Fruit fly (Drosophila melanogaster) whole organism, embryonic: Measurements from ENCODE around the gene CG6180.

Experiments
- CG10147 ChIP-seq: fragments of 200-800 bp; sonication (Bioruptor generic); optimal IDR thresholded peaks from 2 replicates; lab custom pipeline; 2019; ENCODE audit warnings: missing biosample characterization, mild to moderate bottlenecking, missing genetic modification characterization, moderate library complexity
- CG10274 ChIP-seq: fragments of 200-800 bp; sonication (Bioruptor generic); optimal IDR thresholded peaks from 3 replicates; lab custom pipeline; 2017; ENCODE audit warnings: missing biosample characterization, mild to moderate bottlenecking, missing genetic modification characterization
- CG10979 ChIP-seq: fragments of 200-800 bp; sonication (Bioruptor generic); optimal IDR thresholded peaks from 2 replicates; lab custom pipeline; 2018; ENCODE audit warnings: missing biosample characterization, mild to moderate bottlenecking, missing genetic modification characterization, moderate library complexity
- CG11504 ChIP-seq: fragments of 200-800 bp; sonication (Bioruptor generic); optimal IDR thresholded peaks from 3 replicates; lab custom pipeline; 2019; ENCODE audit warnings: missing biosample characterization, mild to moderate bottlenecking, missing genetic modification characterization, moderate library complexity
- CG11723 ChIP-seq: fragments of 200-800 bp; sonication (Bioruptor generic); optimal IDR thresholded peaks from 2 replicates; lab custom pipeline; 2017; ENCODE audit warnings: missing biosample characterization, mild to moderate bottlenecking, missing genetic modification characterization
- CG12104 ChIP-seq: fragments of 200-800 bp; sonication (Bioruptor generic); optimal IDR thresholded peaks from 3 replicates; lab custom pipeline; 2016; ENCODE audit warnings: missing biosample characterization, missing genetic modification characterization
- CG14860 ChIP-seq: fragments of 200-800 bp; sonication (Bioruptor generic); IDR thresholded peaks from 3 replicates; pipeline ENCODE4 v1.3.6; 2022; ENCODE audit warnings: missing biosample characterization, missing genetic modification characterization; ENCODE audit not compliant: partially characterized antibody
- CG15011 ChIP-seq: fragments of 200-800 bp; sonication (Bioruptor generic); optimal IDR thresholded peaks from 3 replicates; lab custom pipeline; 2018; ENCODE audit warnings: missing biosample characterization, mild to moderate bottlenecking, missing genetic modification characterization
- CG1529 ChIP-seq: fragments of 200-800 bp; sonication (Bioruptor generic); optimal IDR thresholded peaks from 3 replicates; lab custom pipeline; 2018; ENCODE audit warnings: missing biosample characterization, missing genetic modification characterization
- CG16815 ChIP-seq: fragments of 200-800 bp; sonication (Bioruptor generic); optimal IDR thresholded peaks from 3 replicates; lab custom pipeline; 2017; ENCODE audit warnings: missing biosample characterization, mild to moderate bottlenecking, missing genetic modification characterization
- CG18764 ChIP-seq: fragments of 200-800 bp; sonication (Bioruptor generic); optimal IDR thresholded peaks from 3 replicates; lab custom pipeline; 2016; ENCODE audit warnings: missing biosample characterization, missing genetic modification characterization
- CG30403 ChIP-seq: fragments of 200-800 bp; sonication (Bioruptor generic); optimal IDR thresholded peaks from 3 replicates; lab custom pipeline; 2016; ENCODE audit warnings: missing biosample characterization, missing genetic modification characterization
- CG31441 ChIP-seq: fragments of 200-800 bp; sonication (Bioruptor generic); IDR thresholded peaks from 2 replicates; pipeline ENCODE4 v1.3.6; 2022; ENCODE audit warnings: missing biosample characterization, missing genetic modification characterization
- CG33557 ChIP-seq: fragments of 200-800 bp; sonication (Bioruptor generic); optimal IDR thresholded peaks from 2 replicates; lab custom pipeline; 2019; ENCODE audit warnings: missing biosample characterization, mild to moderate bottlenecking, missing genetic modification characterization, moderate library complexity
- CG34376 ChIP-seq: fragments of 200-800 bp; sonication (Bioruptor generic); optimal IDR thresholded peaks from 2 replicates; lab custom pipeline; 2018; ENCODE audit warnings: missing biosample characterization, mild to moderate bottlenecking, missing genetic modification characterization
- CG4707 ChIP-seq: fragments of 200-800 bp; sonication (Bioruptor generic); optimal IDR thresholded peaks from 2 replicates; lab custom pipeline; 2018; ENCODE audit warnings: missing biosample characterization, mild to moderate bottlenecking, missing genetic modification characterization, moderate library complexity
- CG6654 ChIP-seq: fragments of 200-800 bp; sonication (Bioruptor generic); optimal IDR thresholded peaks from 2 replicates; lab custom pipeline; 2017; ENCODE audit warnings: missing biosample characterization, mild to moderate bottlenecking, missing genetic modification characterization
- CG6813 ChIP-seq: fragments of 200-800 bp; sonication (Bioruptor generic); optimal IDR thresholded peaks from 2 replicates; lab custom pipeline; 2017; ENCODE audit warnings: missing biosample characterization, missing genetic modification characterization, mild to moderate bottlenecking, moderate library complexity, missing genetic modification reagents
- CG7556 ChIP-seq: fragments of 200-800 bp; sonication (Bioruptor generic); optimal IDR thresholded peaks from 2 replicates; lab custom pipeline; 2017; ENCODE audit warnings: missing biosample characterization, mild to moderate bottlenecking, missing genetic modification characterization
- CG7839 ChIP-seq: fragments of 200-800 bp; sonication (Bioruptor generic); optimal IDR thresholded peaks from 3 replicates; lab custom pipeline; 2018; ENCODE audit warnings: missing biosample characterization, mild to moderate bottlenecking, missing genetic modification characterization, moderate library complexity
- CG7928 ChIP-seq: fragments of 200-800 bp; sonication (Bioruptor generic); optimal IDR thresholded peaks from 2 replicates; lab custom pipeline; 2017; ENCODE audit warnings: missing biosample characterization, mild to moderate bottlenecking, missing genetic modification characterization
- CG8281 ChIP-seq: fragments of 200-800 bp; sonication (Bioruptor generic); optimal IDR thresholded peaks from 2 replicates; lab custom pipeline; 2018; ENCODE audit warnings: missing biosample characterization, mild to moderate bottlenecking, missing genetic modification characterization, moderate library complexity
- CG8359 ChIP-seq: fragments of 200-800 bp; sonication (Bioruptor generic); optimal IDR thresholded peaks from 2 replicates; lab custom pipeline; 2017; ENCODE audit warnings: missing biosample characterization, mild to moderate bottlenecking, missing genetic modification characterization, borderline replicate concordance
- CG9932 ChIP-seq: fragments of 200-800 bp; sonication (Bioruptor generic); IDR thresholded peaks from 2 replicates; pipeline ENCODE4 v1.3.6; 2022; ENCODE audit warnings: missing biosample characterization, missing genetic modification characterization
- Chrac-16 ChIP-seq: fragments of 200-800 bp; sonication (Bioruptor generic); optimal IDR thresholded peaks from 3 replicates; lab custom pipeline; 2016; ENCODE audit warnings: missing biosample characterization, missing genetic modification characterization
- CkIIα-i1 ChIP-seq: fragments of 200-800 bp; sonication (Bioruptor generic); IDR thresholded peaks from 2 replicates; pipeline ENCODE4 v1.3.6; 2022; ENCODE audit warnings: missing biosample characterization, missing genetic modification characterization
- HLHmδ ChIP-seq: fragments of 200-800 bp; sonication (Bioruptor generic); optimal IDR thresholded peaks from 2 replicates; lab custom pipeline; 2018; ENCODE audit warnings: missing biosample characterization, mild to moderate bottlenecking, missing genetic modification characterization, moderate library complexity
- HmgD ChIP-seq: fragments of 200-800 bp; sonication (Bioruptor generic); optimal IDR thresholded peaks from 3 replicates; lab custom pipeline; 2016; ENCODE audit warnings: missing biosample characterization, missing genetic modification characterization
- MBD-R2 ChIP-seq: fragments of 200-800 bp; sonication (Bioruptor generic); IDR thresholded peaks from 2 replicates; pipeline ENCODE4 v1.3.6; 2022; ENCODE audit warnings: missing biosample characterization, missing genetic modification characterization
- Mrtf ChIP-seq: fragments of 200-800 bp; sonication (Bioruptor generic); IDR thresholded peaks from 3 replicates; pipeline ENCODE4 v1.3.6; 2022; ENCODE audit warnings: missing biosample characterization, missing genetic modification characterization
- Rx ChIP-seq: fragments of 200-800 bp; sonication (Bioruptor generic); IDR thresholded peaks from 2 replicates; pipeline ENCODE4 v1.3.6; 2022; ENCODE audit warnings: missing biosample characterization, missing genetic modification characterization
- Sin3A ChIP-seq: fragments of >200 bp; optimal IDR thresholded peaks from 2 replicates; lab custom pipeline; 2018
- br ChIP-seq: fragments of >200 bp; optimal IDR thresholded peaks from 2 replicates; lab custom pipeline; 2017
- cas ChIP-seq: fragments of 200-800 bp; sonication (Bioruptor generic); IDR thresholded peaks from 2 replicates; pipeline ENCODE4 v1.3.6; 2022; ENCODE audit warnings: missing biosample characterization, missing genetic modification characterization
- crc ChIP-seq: fragments of 200-800 bp; sonication (Bioruptor generic); optimal IDR thresholded peaks from 2 replicates; lab custom pipeline; 2016; ENCODE audit warnings: missing biosample characterization, missing genetic modification characterization
- fd64A ChIP-seq: fragments of 200-800 bp; sonication (Bioruptor generic); optimal IDR thresholded peaks from 3 replicates; lab custom pipeline; 2018; ENCODE audit warnings: missing biosample characterization, mild to moderate bottlenecking, missing genetic modification characterization
- grau ChIP-seq: fragments of 200-800 bp; optimal IDR thresholded peaks from 3 replicates; lab custom pipeline; 2019; ENCODE audit warnings: missing biosample characterization, mild to moderate bottlenecking, missing genetic modification characterization, moderate library complexity
- grn ChIP-seq: fragments of 200-800 bp; sonication (Bioruptor generic); optimal IDR thresholded peaks from 3 replicates; lab custom pipeline; 2017; ENCODE audit warnings: missing biosample characterization, missing genetic modification characterization
- gsb-n ChIP-seq: fragments of 200-800 bp; sonication (Bioruptor generic); optimal IDR thresholded peaks from 3 replicates; lab custom pipeline; 2018; ENCODE audit warnings: missing biosample characterization, mild to moderate bottlenecking, missing genetic modification characterization
- kni ChIP-seq: fragments of 200-800 bp; sonication (Bioruptor generic); optimal IDR thresholded peaks from 3 replicates; lab custom pipeline; 2017; ENCODE audit warnings: mild to moderate bottlenecking, missing biosample characterization, missing genetic modification reagents, missing genetic modification characterization
- lov ChIP-seq, 2 experiments: fragments of 200-800 bp in 1 of 2; fragments of >200 bp in 1 of 2; sonication (Bioruptor generic) in 1 of 2; IDR thresholded peaks in 1 of 2; optimal IDR thresholded peaks in 1 of 2; 2 replicates in 1 of 2; 3 replicates in 1 of 2; pipeline versions ENCODE4 v1.3.6 to Lab custom; 2017 to 2022; ENCODE audit warnings: missing biosample characterization in 1 of 2, missing genetic modification characterization in 1 of 2
- luna ChIP-seq: fragments of 200-800 bp; sonication (Bioruptor generic); optimal IDR thresholded peaks from 2 replicates; lab custom pipeline; 2016; ENCODE audit warnings: missing biosample characterization, missing genetic modification characterization
- phol ChIP-seq: fragments of 200-800 bp; sonication (Bioruptor generic); optimal IDR thresholded peaks from 3 replicates; lab custom pipeline; 2018; ENCODE audit warnings: missing biosample characterization, mild to moderate bottlenecking, missing genetic modification characterization, moderate library complexity
- repo ChIP-seq: fragments of 200-800 bp; sonication (Bioruptor generic); optimal IDR thresholded peaks from 2 replicates; lab custom pipeline; 2016; ENCODE audit warnings: missing biosample characterization, missing genetic modification characterization
- scrt ChIP-seq: fragments of 200-800 bp; sonication (Bioruptor generic); optimal IDR thresholded peaks from 2 replicates; lab custom pipeline; 2018; ENCODE audit warnings: missing biosample characterization, mild to moderate bottlenecking, missing genetic modification characterization, moderate library complexity
- sima ChIP-seq: fragments of 200-800 bp; sonication (Bioruptor generic); optimal IDR thresholded peaks from 2 replicates; lab custom pipeline; 2016; ENCODE audit warnings: missing biosample characterization, missing genetic modification characterization
- ssp ChIP-seq: fragments of 200-800 bp; sonication (Bioruptor generic); IDR thresholded peaks from 2 replicates; pipeline ENCODE4 v1.3.6; 2022; ENCODE audit warnings: missing biosample characterization, missing genetic modification characterization
- tin ChIP-seq: fragments of 200-800 bp; sonication (Bioruptor generic); optimal IDR thresholded peaks from 3 replicates; lab custom pipeline; 2016; ENCODE audit warnings: missing biosample characterization, missing genetic modification characterization
- trem ChIP-seq: fragments of 200-800 bp; optimal IDR thresholded peaks from 3 replicates; lab custom pipeline; 2019; ENCODE audit warnings: missing biosample characterization, mild to moderate bottlenecking, missing genetic modification characterization, moderate library complexity

The CG6180 gene

dm6 chr2L:12718437-12719376 lies 11.2 kb downstream of the CG6180 start, which contains the start of gene MRP (continued):
- TF ChIP-seq CG6813: no peak
- no peak for TF ChIP-seq Rx (GFP tag; lab: Robert Waterston, UW)
- no peak for TF ChIP-seq CG11723 (GFP tag; lab: Kevin White, UChicago)
- no peak for TF ChIP-seq CkIIα-i1
- TF ChIP-seq trem (tag; lab: Kevin White, UChicago): no peak
- TF ChIP-seq CG33557 (GFP tag; lab: Kevin White, UChicago): no peak
- no peak for TF ChIP-seq repo (GFP tag; lab: Kevin White, UChicago)
- no peak for TF ChIP-seq CG10147 (GFP tag; lab: Kevin White, UChicago)
- no peak for TF ChIP-seq HLHmδ (GFP tag; lab: Kevin White, UChicago)
- TF ChIP-seq crc: no peak
- TF ChIP-seq tin (GFP tag; lab: Kevin White, UChicago): no peak
- TF ChIP-seq CG10979 (tag; lab: Kevin White, UChicago): no peak
- TF ChIP-seq CG1529 (GFP tag; lab: Kevin White, UChicago): no peak
- TF ChIP-seq CG9932 (GFP tag; lab: Robert Waterston, UW): peak; percentile 31; the same call in 1 of the 2 replicates
- TF ChIP-seq CG16815: no peak
- no peak for TF ChIP-seq sima
- no peak for TF ChIP-seq phol (tag; lab: Kevin White, UChicago)
- TF ChIP-seq CG7556 (GFP tag; lab: Kevin White, UChicago): no peak
- TF ChIP-seq lov (optimal IDR thresholded peaks at IDR 0.05; lab: Kevin White, UChicago): no peak
- TF ChIP-seq lov (GFP tag; IDR thresholded peaks at IDR 0.05; lab: Robert Waterston, UW): no peak
- TF ChIP-seq grau (tag; lab: Kevin White, UChicago): no peak
- no peak for TF ChIP-seq kni (GFP tag; lab: Kevin White, UChicago)
- TF ChIP-seq br: no peak
- no peak for TF ChIP-seq fd64A (GFP tag; lab: Kevin White, UChicago)
- peak; percentile 26 for TF ChIP-seq grn
- no peak for TF ChIP-seq CG10274
- no peak for TF ChIP-seq HmgD
- TF ChIP-seq Sin3A (lab: Kevin White, UChicago): no peak
- TF ChIP-seq gsb-n (tag; lab: Kevin White, UChicago): no peak
- no peak for TF ChIP-seq CG12104 (GFP tag; lab: Kevin White, UChicago)
- TF ChIP-seq CG15011 (GFP tag; lab: Kevin White, UChicago): no peak
- TF ChIP-seq CG8359 (GFP tag; lab: Kevin White, UChicago): no peak
- TF ChIP-seq CG18764 (GFP tag; lab: Kevin White, UChicago): no peak
- no peak for TF ChIP-seq CG30403 (GFP tag; lab: Kevin White, UChicago)
- TF ChIP-seq CG4707 (GFP tag; lab: Kevin White, UChicago): no peak
- peak; percentile 63 for TF ChIP-seq CG34376 (GFP tag; lab: Kevin White, UChicago)
- TF ChIP-seq CG8281 (tag; lab: Kevin White, UChicago): no peak
- TF ChIP-seq CG7839 (tag; lab: Kevin White, UChicago): no peak
- no peak for TF ChIP-seq ssp (GFP tag; lab: Robert Waterston, UW)
- TF ChIP-seq luna (GFP tag; lab: Kevin White, UChicago): no peak
- no peak for TF ChIP-seq CG14860 (GFP tag; lab: Robert Waterston, UW)
- no peak for TF ChIP-seq MBD-R2
- no peak for TF ChIP-seq scrt (GFP tag; lab: Kevin White, UChicago)
- no peak for TF ChIP-seq cas
- no peak for TF ChIP-seq CG6654 (GFP tag; lab: Kevin White, UChicago)
- TF ChIP-seq CG31441 (GFP tag; lab: Robert Waterston, UW): no peak
- no peak for TF ChIP-seq CG11504
- TF ChIP-seq Mrtf (GFP tag; lab: Robert Waterston, UW): no peak
- no peak for TF ChIP-seq CG7928
- no peak for TF ChIP-seq Chrac-16
